Fruit fly (Drosophila melanogaster): Measurements from ENCODE around the gene spn-A.

spn-A gene

dm6 chr3R:30102806-30103619 lies 47.2 kb upstream of the spn-A start (continued):
- no peak for TF ChIP-seq CG1024 (GFP tag; IDR thresholded peaks at IDR 0.05)
- no peak for TF ChIP-seq CG1602 (GFP tag; optimal IDR thresholded peaks at IDR 0.05)
- no peak for TF ChIP-seq pnt (GFP tag; optimal IDR thresholded peaks at IDR 0.05)
- TF ChIP-seq CG18599 (GFP tag; optimal IDR thresholded peaks at IDR 0.05), result peak; percentile 68
- no peak for TF ChIP-seq ro (GFP tag; IDR thresholded peaks at IDR 0.05)
- TF ChIP-seq CG15696 (tag; optimal IDR thresholded peaks at IDR 0.05), result no peak
- no peak for TF ChIP-seq CG12659 (GFP tag; optimal IDR thresholded peaks at IDR 0.05)
- no peak for TF ChIP-seq CG30403 (GFP tag; optimal IDR thresholded peaks at IDR 0.05)
- no peak for TF ChIP-seq Usf (GFP tag; optimal IDR thresholded peaks at IDR 0.05)
- no peak for TF ChIP-seq CG17912 (GFP tag; optimal IDR thresholded peaks at IDR 0.05)
- TF ChIP-seq CG15073 (GFP tag; optimal IDR thresholded peaks at IDR 0.05), result no peak

DNA sequence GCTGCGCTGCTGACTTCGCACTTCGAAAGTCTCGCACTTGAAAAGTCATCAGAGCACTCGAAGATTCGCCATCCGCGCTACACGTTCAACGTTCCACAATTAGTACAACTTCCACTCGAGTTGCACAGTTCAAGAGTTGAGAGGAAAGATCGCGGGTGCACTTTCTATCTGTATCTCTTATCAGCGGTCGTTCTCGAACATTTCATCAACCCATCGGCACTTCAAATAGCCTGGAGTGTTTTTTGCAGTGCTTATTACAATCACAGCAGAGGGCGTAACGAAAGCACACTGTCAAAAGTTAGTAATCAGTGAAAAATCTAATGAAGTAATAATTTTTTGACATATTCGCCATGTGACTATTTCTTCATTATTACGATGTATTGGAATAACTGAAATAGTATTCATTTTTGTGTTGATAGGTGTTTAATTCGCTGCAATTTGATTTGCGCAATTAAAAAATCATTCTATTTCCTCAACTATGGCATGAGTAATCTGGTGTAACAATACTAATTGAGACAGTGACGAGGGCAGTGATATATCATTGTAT lies 45.6 kb upstream of the spn-A start:
- TF ChIP-seq Drgx (GFP tag; IDR thresholded peaks at IDR 0.05) (peak; percentile 52), Med (GFP tag) (peak; percentile 51), prd (optimal IDR thresholded peaks at IDR 0.05) (no peak), prd (GFP tag; IDR thresholded peaks at IDR 0.05) (peak; percentile 27; the same call in 1 of the 3 replicates), CG17612 (GFP tag; IDR thresholded peaks at IDR 0.05) (no peak), CG11696 (GFP tag; IDR thresholded peaks at IDR 0.05) (peak; percentile 70)

dm6 chr3R:30100976-30101332 lies 45.1 kb upstream of the spn-A start:
- TF ChIP-seq CG10321 (GFP tag; IDR thresholded peaks at IDR 0.05), result no peak
- no peak for TF ChIP-seq CG12744 (GFP tag; optimal IDR thresholded peaks at IDR 0.05)
- 0 out of 2 replicates have a peak, but pooled peaks have one; percentile 13 for TF ChIP-seq Drgx (GFP tag; IDR thresholded peaks at IDR 0.05)
- TF ChIP-seq CG7987 (GFP tag; optimal IDR thresholded peaks at IDR 0.05), result no peak
- TF ChIP-seq Pdp1 (GFP tag; optimal IDR thresholded peaks at IDR 0.05), result peak in 1 of 2 experiments; percentile 11

- TF ChIP-seq Trl (optimal IDR thresholded peaks at IDR 0.05) (peak in 1 of 2 experiments; percentile 11), Trl (GFP tag; optimal IDR thresholded peaks at IDR 0.05) (no peak), sens (GFP tag) (peak; percentile 66), CG8478 (optimal IDR thresholded peaks at IDR 0.05) (no peak), cg (GFP tag; optimal IDR thresholded peaks at IDR 0.05) (peak; percentile 4), Hr39 (optimal IDR thresholded peaks at IDR 0.05) (peak; percentile 79), CG17385 (GFP tag; optimal IDR thresholded peaks at IDR 0.05) (peak; percentile 12), cad (GFP tag; optimal IDR thresholded peaks at IDR 0.05) (no peak), crol (GFP tag; IDR thresholded peaks at IDR 0.05) (peak; percentile 80), chinmo (GFP tag; IDR thresholded peaks at IDR 0.05; ENCODE audit: partially characterized antibody) (0 out of 4 replicates have a peak, but pooled peaks have one; percentile 35), Atf6 (GFP tag; IDR thresholded peaks at IDR 0.05) (no peak), abd-A (tag; optimal IDR thresholded peaks at IDR 0.05) (peak; percentile 82), Med (GFP tag) (peak; percentile 44)
These were observed 44.6 kb upstream of the spn-A start for dm6 chr3R:30100325-30100975.
